Worm (Caenorhabditis elegans): ENCODE results near the gene elt-3.

- TF ChIP-seq nhr-20 (tag; optimal IDR thresholded peaks at IDR 0.05) (no peak), pag-3 (tag; optimal IDR thresholded peaks at IDR 0.05; ENCODE audit: borderline replicate concordance, insufficient read depth) (no peak), lin-13 (GFP tag; optimal IDR thresholded peaks at IDR 0.05) (no peak), dpl-1 (GFP tag; optimal IDR thresholded peaks at IDR 0.05) (no peak), ztf-4 (tag; optimal IDR thresholded peaks at IDR 0.05) (no peak), sptf-1 (tag; optimal IDR thresholded peaks at IDR 0.05) (no peak), ceh-8 (GFP tag; optimal IDR thresholded peaks at IDR 0.05) (no peak), unc-130 (tag; optimal IDR thresholded peaks at IDR 0.05) (no peak), nhr-12 (tag; optimal IDR thresholded peaks at IDR 0.05) (no peak), C34B4.2 (tag; optimal IDR thresholded peaks at IDR 0.05) (no peak), elt-3 (tag; optimal IDR thresholded peaks at IDR 0.05) (no peak), mdl-1 (tag; optimal IDR thresholded peaks at IDR 0.05) (no peak), ces-1 (GFP tag; optimal IDR thresholded peaks at IDR 0.05) (no peak), ama-1 (optimal IDR thresholded peaks at IDR 0.05) (no peak)
Measured at ce11 chrX:13946693-13947583, 12.3 kb downstream of the elt-3 start.

Measured in whole organism, L1 larva.